Worm (Caenorhabditis elegans): ENCODE data around the gene C55C3.3.
A peak's percentile ranks its signal among the peaks of the same experiment; 100 is the strongest.

Gene C55C3.3

DNA sequence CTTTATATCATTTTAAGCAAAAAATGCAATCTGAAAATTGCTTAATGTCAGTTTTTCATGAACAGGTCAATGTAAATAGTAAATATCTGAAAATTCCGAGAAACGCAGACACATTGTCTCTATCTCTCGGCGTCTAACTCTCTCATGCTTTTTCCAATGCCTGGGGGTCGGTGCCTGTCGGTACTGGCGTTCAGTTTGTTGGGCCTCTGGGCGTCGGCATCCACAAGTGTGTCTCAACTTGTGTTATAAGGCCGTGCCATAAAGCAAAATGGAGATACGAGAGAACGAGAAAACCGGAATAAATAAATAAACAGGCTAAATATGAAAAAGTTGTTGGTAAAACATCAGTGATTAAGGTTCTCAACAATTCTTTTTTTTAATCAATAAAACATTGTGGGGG is 17.9 kb upstream of the C55C3.3 start (continued):
- no peak for TF ChIP-seq lin-15B (tag; optimal IDR thresholded peaks at IDR 0.05)
- peak in 1 of 2 experiments; percentile 57 for TF ChIP-seq mdl-1 (tag; optimal IDR thresholded peaks at IDR 0.05)
- no peak for TF ChIP-seq ama-1 (optimal IDR thresholded peaks at IDR 0.05)
- TF ChIP-seq tra-1 (GFP tag; IDR thresholded peaks at IDR 0.05), result no peak
- TF ChIP-seq F10B5.3 (tag; optimal IDR thresholded peaks at IDR 0.05), result no peak
- TF ChIP-seq lsy-2 (tag; optimal IDR thresholded peaks at IDR 0.05), result peak in 1 of 2 experiments; percentile 62
- TF ChIP-seq zip-2 (tag; optimal IDR thresholded peaks at IDR 0.05), result no peak
- peak in 1 of 2 experiments; percentile 23 for TF ChIP-seq hif-1 (tag; optimal IDR thresholded peaks at IDR 0.05)
- no peak for TF ChIP-seq snpc-4 (tag; optimal IDR thresholded peaks at IDR 0.05)
- TF ChIP-seq sdz-12 (GFP tag; optimal IDR thresholded peaks at IDR 0.05), result no peak
- no peak for TF ChIP-seq ztf-11 (tag; optimal IDR thresholded peaks at IDR 0.05)
- TF ChIP-seq dmd-9 (GFP tag; IDR thresholded peaks at IDR 0.05), result 0 out of 2 replicates have a peak, but pooled peaks have one; percentile 5
- no peak for TF ChIP-seq daf-8 (GFP tag; IDR thresholded peaks at IDR 0.05)
- TF ChIP-seq set-16 (GFP tag; IDR thresholded peaks at IDR 0.05), result no peak
- no peak for TF ChIP-seq mdt-29 (GFP tag; IDR thresholded peaks at IDR 0.05)

ce11 chrIV:5669459-5669858 is 15.6 kb upstream of the C55C3.3 start, which contains the start of gene T19E7.6:
Gene T19E7.6, minus strand, starts transcription at chrIV:5669503.
- TF ChIP-seq dve-1 (tag; optimal IDR thresholded peaks at IDR 0.05; ENCODE audit: insufficient read depth), result peak; percentile 40
- no peak for TF ChIP-seq ZK546.5 (tag; optimal IDR thresholded peaks at IDR 0.05)
- TF ChIP-seq Y105C5A.15 (GFP tag; IDR thresholded peaks at IDR 0.05), result no peak
- no peak for TF ChIP-seq dmd-6 (GFP tag; IDR thresholded peaks at IDR 0.05)
- TF ChIP-seq daf-16 (GFP tag; optimal IDR thresholded peaks at IDR 0.05), result no peak
- TF ChIP-seq daf-16 (tag; optimal IDR thresholded peaks at IDR 0.05), result peak; percentile 89
- no peak for TF ChIP-seq lin-15B (tag; optimal IDR thresholded peaks at IDR 0.05)
- TF ChIP-seq Y48G9A.11 (GFP tag; IDR thresholded peaks at IDR 0.05), result no peak

- TF ChIP-seq ces-1 (GFP tag; optimal IDR thresholded peaks at IDR 0.05), result no peak
- no peak for TF ChIP-seq tra-1 (GFP tag; IDR thresholded peaks at IDR 0.05)
- TF ChIP-seq ceh-82 (tag; optimal IDR thresholded peaks at IDR 0.05), result no peak
- no peak for TF ChIP-seq ctbp-1 (GFP tag; IDR thresholded peaks at IDR 0.05)
- no peak for TF ChIP-seq daf-8 (GFP tag; IDR thresholded peaks at IDR 0.05)
- no peak for TF ChIP-seq jun-1 (tag; optimal IDR thresholded peaks at IDR 0.05)
- TF ChIP-seq F44E2.7 (GFP tag; IDR thresholded peaks at IDR 0.05), result no peak
- TF ChIP-seq vab-7 (GFP tag; IDR thresholded peaks at IDR 0.05), result no peak
- no peak for TF ChIP-seq ceh-20 (GFP tag; IDR thresholded peaks at IDR 0.05)
- no peak for TF ChIP-seq pqm-1 (tag; optimal IDR thresholded peaks at IDR 0.05)
- TF ChIP-seq R02D3.7 (tag; optimal IDR thresholded peaks at IDR 0.05), result no peak
- TF ChIP-seq ZK337.2 (GFP tag; IDR thresholded peaks at IDR 0.05), result no peak
- no peak for TF ChIP-seq unc-62 (GFP tag; optimal IDR thresholded peaks at IDR 0.05 in 1 of 2)
- TF ChIP-seq unc-62 (tag; optimal IDR thresholded peaks at IDR 0.05), result no peak
- TF ChIP-seq unc-39 (tag; optimal IDR thresholded peaks at IDR 0.05), result no peak
- TF ChIP-seq Y105C5A.15 (GFP tag; IDR thresholded peaks at IDR 0.05), result no peak
These were observed 13.8 kb upstream of the C55C3.3 start for ce11 chrIV:5671325-5671724.

DNA sequence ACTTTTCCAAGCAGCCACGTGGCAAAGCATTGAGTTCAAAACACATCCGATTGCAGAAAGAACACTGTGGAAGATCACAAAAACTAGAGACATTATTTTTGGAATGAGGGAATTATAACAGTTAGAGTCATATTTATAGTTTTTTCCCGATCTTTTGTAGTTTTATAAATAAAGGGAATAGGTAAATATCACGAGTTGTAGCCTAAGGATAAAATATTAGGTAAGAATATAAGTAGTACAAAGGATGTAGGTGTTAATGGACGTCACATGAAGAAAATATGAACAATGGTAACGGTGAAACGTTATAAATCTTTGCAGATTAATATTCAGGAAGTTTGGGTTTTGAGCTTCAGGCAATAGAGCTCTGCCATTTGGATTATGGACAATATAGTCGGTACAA is 10.7 kb upstream of the C55C3.3 start, which contains the start of gene srd-5:
TSS of gene srd-5 (minus strand) at position 101 of the 400 bp plus-strand sequence.
- TF ChIP-seq ZK337.2 (GFP tag; IDR thresholded peaks at IDR 0.05), result no peak
- TF ChIP-seq hlh-30 (tag; optimal IDR thresholded peaks at IDR 0.05; ENCODE audit: insufficient read depth), result no peak
- TF ChIP-seq hlh-11 (tag; optimal IDR thresholded peaks at IDR 0.05), result no peak
- TF ChIP-seq jun-1 (tag; optimal IDR thresholded peaks at IDR 0.05), result no peak
- no peak for TF ChIP-seq ceh-28 (tag; optimal IDR thresholded peaks at IDR 0.05)
- TF ChIP-seq fos-1 (tag; optimal IDR thresholded peaks at IDR 0.05), result no peak
- no peak for TF ChIP-seq nhr-41 (GFP tag; IDR thresholded peaks at IDR 0.05)
- no peak for TF ChIP-seq ceh-82 (tag; optimal IDR thresholded peaks at IDR 0.05)
- no peak for TF ChIP-seq aly-2 (tag; optimal IDR thresholded peaks at IDR 0.05)
- no peak for TF ChIP-seq zip-2 (tag; optimal IDR thresholded peaks at IDR 0.05)
- TF ChIP-seq set-16 (GFP tag; IDR thresholded peaks at IDR 0.05), result no peak
- no peak for TF ChIP-seq lsy-2 (tag; optimal IDR thresholded peaks at IDR 0.05)
- TF ChIP-seq dmd-8 (GFP tag; IDR thresholded peaks at IDR 0.05), result no peak
